Fruit fly (Drosophila melanogaster): Measurements from ENCODE around the gene Pdhb.

Pdhb gene

DNA sequence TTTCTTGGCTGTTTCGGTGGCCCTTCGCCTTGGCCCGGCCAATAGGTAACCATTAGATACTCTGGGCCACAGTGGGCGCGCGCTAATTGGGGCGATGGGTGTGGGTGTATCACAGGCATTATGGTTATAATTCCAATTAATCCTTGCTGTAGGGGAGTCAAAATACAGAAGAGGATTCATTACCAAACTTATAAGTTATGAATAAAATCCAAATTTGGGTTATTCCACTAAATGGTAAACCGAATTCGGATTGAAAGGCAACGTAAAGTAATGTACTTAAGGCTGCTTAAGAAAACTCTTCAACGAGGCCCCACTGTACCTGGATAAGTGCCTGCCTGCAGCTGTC lies 23.2 kb upstream of the Pdhb start:
- TF ChIP-seq Dll (optimal IDR thresholded peaks at IDR 0.05): no peak
- TF ChIP-seq usp (GFP tag; optimal IDR thresholded peaks at IDR 0.05): no peak
- no peak for TF ChIP-seq psq (optimal IDR thresholded peaks at IDR 0.05)

DNA sequence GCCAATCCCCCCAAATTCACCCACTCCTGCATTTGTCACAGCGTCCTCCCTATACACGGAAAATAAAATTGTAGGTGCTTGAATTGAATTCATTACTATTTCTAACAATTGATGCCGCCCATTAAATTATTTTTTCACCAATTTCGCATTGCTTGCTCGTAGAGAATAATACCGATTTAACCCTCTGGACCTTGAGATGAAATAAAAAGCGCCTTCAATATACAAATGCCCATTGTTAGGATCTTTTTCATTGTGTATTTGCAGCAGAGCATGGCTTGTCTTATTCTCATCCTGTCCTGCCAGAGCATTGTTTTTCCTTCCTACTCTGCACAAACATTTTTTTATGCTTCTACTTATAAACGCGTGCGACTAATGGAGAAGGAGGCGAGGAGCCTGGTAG lies 21.3 kb upstream of the Pdhb start:
- no peak for TF ChIP-seq EcR (GFP tag; optimal IDR thresholded peaks at IDR 0.05)
- TF ChIP-seq pan (optimal IDR thresholded peaks at IDR 0.05): no peak
- no peak for TF ChIP-seq Dll (optimal IDR thresholded peaks at IDR 0.05)
- no peak for TF ChIP-seq psq (optimal IDR thresholded peaks at IDR 0.05)
- no peak for TF ChIP-seq CG8478 (optimal IDR thresholded peaks at IDR 0.05)
- TF ChIP-seq usp (GFP tag; optimal IDR thresholded peaks at IDR 0.05): no peak

DNA sequence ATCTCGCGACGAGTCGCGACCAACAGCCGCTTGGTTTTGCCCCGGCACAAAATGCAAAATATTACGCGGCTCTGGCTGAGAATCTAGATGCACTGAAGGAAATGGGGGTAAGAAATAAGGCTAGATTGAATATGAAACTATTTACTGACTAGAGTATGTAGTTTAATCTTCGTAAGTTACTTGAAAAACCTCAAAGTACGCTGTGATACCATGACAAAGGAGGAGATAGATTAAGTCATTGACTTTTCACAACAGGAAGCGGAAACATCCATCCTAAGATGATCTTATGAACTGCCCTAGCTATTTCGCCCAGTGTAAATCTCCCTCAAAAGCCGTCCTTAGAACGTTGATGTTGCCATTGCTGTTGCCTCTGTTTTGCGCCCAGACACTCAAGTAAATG lies 18.7 kb upstream of the Pdhb start:
- TF ChIP-seq CG8478 (optimal IDR thresholded peaks at IDR 0.05) (no peak), EcR (GFP tag; optimal IDR thresholded peaks at IDR 0.05) (no peak), pan (optimal IDR thresholded peaks at IDR 0.05) (no peak), psq (optimal IDR thresholded peaks at IDR 0.05) (no peak), Dll (optimal IDR thresholded peaks at IDR 0.05) (no peak), usp (GFP tag; optimal IDR thresholded peaks at IDR 0.05) (no peak)

DNA sequence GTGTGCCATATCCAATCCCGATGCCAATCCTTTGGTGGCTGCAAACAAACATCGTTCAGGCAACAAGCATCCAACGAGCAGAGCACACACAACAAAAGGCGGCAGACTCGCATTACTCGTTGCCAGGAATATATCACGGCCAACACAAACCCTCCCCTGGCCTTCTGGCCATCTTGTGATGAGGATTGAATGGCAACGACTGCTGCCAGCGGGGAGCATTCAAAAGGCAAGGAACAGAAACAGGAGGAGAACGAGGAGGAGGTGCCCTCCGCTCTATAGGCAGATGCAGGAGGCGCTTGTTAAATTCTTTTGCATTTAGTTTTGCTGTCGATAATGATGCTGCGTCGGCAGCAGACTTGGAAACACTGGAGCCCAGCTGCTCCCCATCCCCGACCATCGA lies 17.3 kb upstream of the Pdhb start:
- TF ChIP-seq Dll (optimal IDR thresholded peaks at IDR 0.05) (peak; percentile 77), CG8478 (optimal IDR thresholded peaks at IDR 0.05) (no peak)

DNA sequence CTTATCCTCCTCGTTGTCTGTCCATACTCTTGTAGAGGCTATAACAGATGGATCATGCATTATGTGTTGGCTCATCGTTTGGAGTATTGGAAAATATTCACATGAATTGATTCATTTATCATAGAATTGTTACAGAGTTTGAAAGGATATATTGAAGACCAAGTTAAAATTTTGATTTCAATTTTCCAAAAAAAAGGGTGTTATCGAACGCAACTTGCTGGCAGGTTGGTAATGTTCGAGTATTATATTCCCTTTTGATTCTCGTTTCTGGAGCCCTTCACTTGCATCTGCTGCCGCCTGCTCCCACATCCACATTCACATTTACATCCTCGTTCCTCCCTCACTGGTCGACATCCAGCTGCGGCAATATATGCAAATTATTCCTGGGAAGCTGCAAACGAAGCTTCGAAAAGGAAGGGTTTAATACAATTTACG lies 16.8 kb upstream of the Pdhb start:
- TF ChIP-seq pan (optimal IDR thresholded peaks at IDR 0.05) (no peak), psq (optimal IDR thresholded peaks at IDR 0.05) (no peak), Dll (optimal IDR thresholded peaks at IDR 0.05) (no peak), CG8478 (optimal IDR thresholded peaks at IDR 0.05) (no peak), usp (GFP tag; optimal IDR thresholded peaks at IDR 0.05) (no peak), EcR (GFP tag; optimal IDR thresholded peaks at IDR 0.05) (no peak)

DNA sequence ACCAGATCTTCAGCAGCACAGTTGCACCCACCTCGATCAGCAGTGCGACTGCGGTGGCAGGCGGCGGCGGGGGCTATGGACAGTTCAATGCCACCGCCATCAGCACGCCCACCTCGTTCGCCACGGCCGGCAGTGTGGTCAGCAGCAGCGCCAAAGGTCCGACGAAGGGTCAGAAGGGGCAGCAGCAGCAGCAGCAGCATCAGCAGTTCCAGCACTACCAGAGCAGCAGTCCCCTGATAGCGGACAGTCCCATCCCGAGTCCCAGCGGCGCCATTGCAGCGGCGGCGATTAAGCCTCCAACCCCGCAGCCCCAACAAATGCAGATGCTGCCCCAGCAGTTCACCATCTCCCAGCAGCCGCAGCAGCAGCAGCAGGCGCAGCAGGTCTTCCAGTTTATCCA lies 14.8 kb upstream of the Pdhb start:
- TF ChIP-seq pan (optimal IDR thresholded peaks at IDR 0.05) (no peak), psq (optimal IDR thresholded peaks at IDR 0.05) (no peak), CG8478 (optimal IDR thresholded peaks at IDR 0.05) (no peak), EcR (GFP tag; optimal IDR thresholded peaks at IDR 0.05) (no peak), usp (GFP tag; optimal IDR thresholded peaks at IDR 0.05) (no peak)

DNA sequence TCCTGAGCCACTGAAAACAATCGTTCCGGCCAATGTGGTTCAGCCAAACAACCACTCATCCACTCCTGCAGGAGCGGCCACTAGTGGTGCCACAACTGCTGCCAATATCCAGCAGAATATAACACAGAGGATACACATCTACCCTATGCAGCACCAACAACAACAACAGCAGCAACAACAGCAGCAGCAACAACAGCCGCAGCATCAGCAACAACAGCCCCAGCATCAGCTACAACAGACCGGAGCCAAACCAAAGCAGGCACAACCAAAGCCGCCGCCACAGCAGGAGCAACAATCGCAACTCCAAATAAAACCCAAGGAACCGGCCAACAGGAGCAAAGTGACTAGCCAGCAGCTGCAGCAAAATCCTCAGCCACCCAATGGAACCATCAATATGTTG lies 9.6 kb upstream of the Pdhb start:
- no peak for TF ChIP-seq usp (GFP tag; optimal IDR thresholded peaks at IDR 0.05)
- no peak for TF ChIP-seq CG8478 (optimal IDR thresholded peaks at IDR 0.05)
- TF ChIP-seq pan (optimal IDR thresholded peaks at IDR 0.05): no peak
- TF ChIP-seq psq (optimal IDR thresholded peaks at IDR 0.05): no peak
- no peak for TF ChIP-seq Dll (optimal IDR thresholded peaks at IDR 0.05)
- no peak for TF ChIP-seq EcR (GFP tag; optimal IDR thresholded peaks at IDR 0.05)

DNA sequence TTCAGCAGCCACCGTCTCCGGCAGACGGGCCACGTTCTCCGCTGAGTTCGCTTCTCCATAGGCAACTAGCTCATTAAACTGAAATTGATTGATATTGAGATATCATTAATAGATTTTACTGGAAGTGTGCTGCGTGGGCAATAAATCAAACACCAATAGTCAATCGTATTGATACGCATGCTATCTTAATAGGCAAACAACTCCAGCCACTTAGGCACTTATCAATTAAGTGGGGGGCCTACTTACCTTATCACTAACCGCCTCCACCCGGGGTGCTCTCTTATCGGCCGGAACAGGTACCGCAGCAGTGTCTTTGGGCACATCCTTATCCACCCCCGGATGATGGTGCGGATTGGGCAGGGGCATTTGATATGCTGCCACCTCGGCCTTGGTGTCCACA lies 1.1 kb upstream of the Pdhb start:
- TF ChIP-seq pan (optimal IDR thresholded peaks at IDR 0.05): no peak
- no peak for TF ChIP-seq EcR (GFP tag; optimal IDR thresholded peaks at IDR 0.05)
- TF ChIP-seq usp (GFP tag; optimal IDR thresholded peaks at IDR 0.05): no peak
- TF ChIP-seq CG8478 (optimal IDR thresholded peaks at IDR 0.05): no peak
- no peak for TF ChIP-seq psq (optimal IDR thresholded peaks at IDR 0.05)
- TF ChIP-seq Dll (optimal IDR thresholded peaks at IDR 0.05): no peak

DNA sequence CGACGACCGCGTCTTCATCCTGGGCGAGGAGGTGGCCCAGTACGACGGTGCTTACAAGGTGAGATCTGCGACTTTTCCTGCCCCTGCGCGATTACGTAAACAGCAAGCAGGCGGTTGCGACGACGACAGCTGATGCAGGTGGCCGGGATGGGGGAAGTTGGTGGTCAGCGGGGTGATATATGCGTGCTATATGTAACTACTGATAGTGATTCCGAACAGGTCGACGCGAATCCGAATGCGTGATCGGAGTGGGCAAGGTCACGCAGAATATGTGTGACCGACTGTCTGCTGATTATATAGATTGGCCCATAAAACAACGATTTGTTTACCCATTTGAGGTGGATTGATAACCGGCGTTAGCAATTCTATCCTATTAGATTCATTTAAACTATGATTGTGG lies 521 bp downstream of the Pdhb start:
- no peak for TF ChIP-seq EcR (GFP tag; optimal IDR thresholded peaks at IDR 0.05)
- TF ChIP-seq pan (optimal IDR thresholded peaks at IDR 0.05): no peak
- TF ChIP-seq usp (GFP tag; optimal IDR thresholded peaks at IDR 0.05): no peak
- TF ChIP-seq psq (optimal IDR thresholded peaks at IDR 0.05): no peak
- TF ChIP-seq Dll (optimal IDR thresholded peaks at IDR 0.05): no peak
- TF ChIP-seq CG8478 (optimal IDR thresholded peaks at IDR 0.05): no peak

DNA sequence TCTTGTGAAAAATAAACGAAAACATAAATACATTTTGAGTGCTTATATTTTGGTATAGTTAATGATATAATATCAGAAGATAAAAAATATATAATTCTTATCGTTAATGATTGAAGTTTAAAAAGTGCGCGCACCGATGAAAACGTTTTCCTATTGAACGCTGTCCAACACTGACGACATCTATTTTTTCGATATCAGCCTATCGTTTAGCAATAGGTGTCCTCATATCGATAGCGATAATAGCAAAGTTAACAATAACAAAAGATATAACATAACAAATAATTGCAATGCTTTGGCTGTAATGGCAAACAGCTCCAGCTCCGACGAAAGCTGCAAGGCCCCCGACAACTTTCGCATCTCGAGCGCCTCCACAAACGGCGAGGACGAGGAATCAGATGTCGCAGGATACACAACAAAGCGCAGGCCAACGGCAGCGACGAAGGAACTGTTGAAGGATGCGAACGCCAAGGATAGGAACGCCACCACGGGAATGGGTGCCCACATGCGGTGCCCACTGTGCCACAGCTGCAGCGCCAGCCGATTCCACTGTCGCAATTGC lies 3.4 kb downstream of the Pdhb start, which contains the start of gene Atg14:
Gene Atg14 (plus strand): TSS at position 225 of the 559 bp plus-strand sequence.
- TF ChIP-seq pan (optimal IDR thresholded peaks at IDR 0.05) (no peak), psq (optimal IDR thresholded peaks at IDR 0.05) (no peak), Dll (optimal IDR thresholded peaks at IDR 0.05) (no peak), usp (GFP tag; optimal IDR thresholded peaks at IDR 0.05) (no peak), EcR (GFP tag; optimal IDR thresholded peaks at IDR 0.05) (no peak), CG8478 (optimal IDR thresholded peaks at IDR 0.05) (no peak)

DNA sequence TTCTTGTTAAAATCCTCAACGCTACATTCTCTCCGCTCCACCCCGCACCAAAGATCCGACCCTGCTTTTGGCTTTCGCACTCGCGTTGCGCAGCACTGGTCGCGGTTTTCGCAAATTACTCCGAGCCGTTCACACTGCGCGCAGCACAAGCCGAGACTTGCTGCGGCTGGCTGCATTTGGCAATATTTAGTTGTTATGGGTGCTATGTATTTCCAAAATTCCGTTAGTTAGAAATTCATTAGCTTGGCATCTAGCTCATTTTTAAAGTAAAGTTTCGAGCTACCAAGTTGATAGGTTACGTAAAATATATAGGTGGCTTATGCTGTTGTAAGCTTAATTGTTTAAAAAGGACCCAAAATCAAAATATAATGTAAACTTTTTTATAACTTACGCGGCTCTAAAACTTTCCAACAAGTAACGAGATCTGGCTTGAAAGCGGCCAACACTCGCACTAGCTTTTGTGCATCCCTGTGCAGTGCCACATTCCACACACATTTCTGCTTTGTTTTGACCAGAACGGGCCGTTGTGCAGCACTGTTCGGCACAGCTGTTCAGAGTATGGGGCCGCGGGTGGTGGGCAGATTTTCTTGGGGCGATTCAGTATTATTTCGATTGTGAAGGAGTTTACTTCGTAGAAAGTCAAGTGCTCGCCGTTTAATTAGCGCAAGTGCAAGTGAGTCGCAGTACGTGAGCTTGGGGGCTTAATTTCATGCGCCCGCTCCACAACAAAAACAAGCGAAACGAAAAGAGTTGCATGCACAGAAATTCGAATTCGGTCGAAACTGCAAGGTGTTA lies 10.1 kb downstream of the Pdhb start, which contains the start of the genes yem and Ctl2:
Gene yem (minus strand): TSS at position 63 of the 795 bp plus-strand sequence.
Gene Ctl2 (plus strand): TSS at position 554 of the 795 bp plus-strand sequence.
- TF ChIP-seq Dll (optimal IDR thresholded peaks at IDR 0.05) (no peak), EcR (GFP tag; optimal IDR thresholded peaks at IDR 0.05) (no peak), usp (GFP tag; optimal IDR thresholded peaks at IDR 0.05) (no peak), CG8478 (optimal IDR thresholded peaks at IDR 0.05) (no peak), pan (optimal IDR thresholded peaks at IDR 0.05) (no peak), psq (optimal IDR thresholded peaks at IDR 0.05) (no peak)

DNA sequence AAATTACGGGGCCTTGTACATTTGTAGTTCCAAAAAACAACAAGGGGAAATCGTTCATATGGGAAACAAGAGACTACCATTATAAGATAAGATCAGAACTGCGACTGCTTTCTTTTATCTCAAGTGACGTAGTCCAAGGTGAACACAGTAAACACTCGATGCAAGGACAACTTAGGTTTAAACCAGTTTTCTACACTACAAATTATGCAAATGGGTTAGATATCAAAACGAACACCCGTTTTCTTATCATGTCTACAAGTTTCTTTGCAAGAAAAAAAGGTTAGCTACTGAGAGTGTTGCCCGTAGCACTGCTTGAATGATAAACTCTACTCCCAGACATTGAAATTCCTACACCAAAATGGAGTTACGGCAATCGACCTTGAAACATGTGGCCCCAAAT lies 11.3 kb downstream of the Pdhb start:
- TF ChIP-seq pan (optimal IDR thresholded peaks at IDR 0.05) (no peak), usp (GFP tag; optimal IDR thresholded peaks at IDR 0.05) (no peak), psq (optimal IDR thresholded peaks at IDR 0.05) (no peak), EcR (GFP tag; optimal IDR thresholded peaks at IDR 0.05) (no peak), CG8478 (optimal IDR thresholded peaks at IDR 0.05) (no peak), Dll (optimal IDR thresholded peaks at IDR 0.05) (no peak)
